Fruit fly (Drosophila melanogaster) whole organism, embryonic: ENCODE data around the gene CG3630.

Source experiments
- CG10147 ChIP-seq: fragments of 200-800 bp; sonication (Bioruptor generic); optimal IDR thresholded peaks from 2 replicates; lab custom pipeline; 2019; ENCODE audit warnings: missing biosample characterization, mild to moderate bottlenecking, missing genetic modification characterization, moderate library complexity
- CG10209 ChIP-seq: fragments of 200-800 bp; sonication (Bioruptor generic); optimal IDR thresholded peaks from 3 replicates; lab custom pipeline; 2017; ENCODE audit warnings: missing biosample characterization, mild to moderate bottlenecking, missing genetic modification characterization, missing genetic modification reagents
- CG1024 ChIP-seq: fragments of 200-800 bp; sonication (Bioruptor generic); IDR thresholded peaks from 2 replicates; pipeline ENCODE4 v1.3.6; 2022; ENCODE audit warnings: missing biosample characterization, missing genetic modification characterization
- CG10462 ChIP-seq: fragments of 200-800 bp; sonication (Bioruptor generic); optimal IDR thresholded peaks from 2 replicates; lab custom pipeline; 2016; ENCODE audit warnings: missing biosample characterization, missing genetic modification characterization
- CG10654 ChIP-seq: fragments of 200-800 bp; sonication (Bioruptor generic); optimal IDR thresholded peaks from 2 replicates; lab custom pipeline; 2016; ENCODE audit warnings: missing biosample characterization, missing genetic modification characterization
- CG11723 ChIP-seq: fragments of 200-800 bp; sonication (Bioruptor generic); optimal IDR thresholded peaks from 2 replicates; lab custom pipeline; 2017; ENCODE audit warnings: missing biosample characterization, mild to moderate bottlenecking, missing genetic modification characterization
- CG12391 ChIP-seq: fragments of 200-800 bp; sonication (Bioruptor generic); optimal IDR thresholded peaks from 3 replicates; lab custom pipeline; 2018; ENCODE audit warnings: missing biosample characterization, mild to moderate bottlenecking, missing genetic modification characterization, moderate library complexity
- CG13894 ChIP-seq: fragments of 200-800 bp; sonication (Bioruptor generic); optimal IDR thresholded peaks from 3 replicates; lab custom pipeline; 2018; ENCODE audit warnings: missing biosample characterization, mild to moderate bottlenecking, missing genetic modification characterization, moderate library complexity
- CG15269 ChIP-seq: fragments of 200-800 bp; sonication (Bioruptor generic); optimal IDR thresholded peaks from 2 replicates; lab custom pipeline; 2018; ENCODE audit warnings: missing biosample characterization, mild to moderate bottlenecking, missing genetic modification characterization, moderate library complexity
- CG16779 ChIP-seq: fragments of 200-800 bp; sonication (Bioruptor generic); IDR thresholded peaks from 2 replicates; pipeline ENCODE4 v1.3.6; 2022; ENCODE audit warnings: missing biosample characterization, missing genetic modification characterization
- CG17328 ChIP-seq: fragments of 200-800 bp; sonication (Bioruptor generic); IDR thresholded peaks from 2 replicates; pipeline ENCODE4 v1.3.6; 2022; ENCODE audit warnings: missing biosample characterization, missing genetic modification characterization
- CG17359 ChIP-seq: fragments of 200-800 bp; sonication (Bioruptor generic); optimal IDR thresholded peaks from 3 replicates; lab custom pipeline; 2018; ENCODE audit warnings: missing biosample characterization, mild to moderate bottlenecking, missing genetic modification characterization, moderate library complexity
- CG1832 ChIP-seq: fragments of 200-800 bp; sonication (Bioruptor generic); optimal IDR thresholded peaks from 2 replicates; lab custom pipeline; 2017; ENCODE audit warnings: missing biosample characterization, mild to moderate bottlenecking, missing genetic modification characterization, inconsistent platforms
- CG18764 ChIP-seq: fragments of 200-800 bp; sonication (Bioruptor generic); optimal IDR thresholded peaks from 3 replicates; lab custom pipeline; 2016; ENCODE audit warnings: missing biosample characterization, missing genetic modification characterization
- CG31388 ChIP-seq: fragments of 200-800 bp; sonication (Bioruptor generic); optimal IDR thresholded peaks from 2 replicates; lab custom pipeline; 2016; ENCODE audit warnings: missing biosample characterization, missing genetic modification characterization
- CG4328 ChIP-seq: fragments of 200-800 bp; sonication (Bioruptor generic); optimal IDR thresholded peaks from 3 replicates; lab custom pipeline; 2017; ENCODE audit warnings: missing biosample characterization, missing genetic modification reagents, missing genetic modification characterization
- CG4424 ChIP-seq: fragments of 200-800 bp; sonication (Bioruptor generic); optimal IDR thresholded peaks from 3 replicates; lab custom pipeline; 2016; ENCODE audit warnings: missing biosample characterization, missing genetic modification characterization
- CG6272 ChIP-seq: fragments of 200-800 bp; sonication (Bioruptor generic); IDR thresholded peaks from 2 replicates; pipeline ENCODE4 v1.3.6; 2022; ENCODE audit warnings: missing biosample characterization, missing genetic modification characterization
- CG6654 ChIP-seq: fragments of 200-800 bp; sonication (Bioruptor generic); optimal IDR thresholded peaks from 2 replicates; lab custom pipeline; 2017; ENCODE audit warnings: missing biosample characterization, mild to moderate bottlenecking, missing genetic modification characterization
- CG6683 ChIP-seq: fragments of 200-800 bp; sonication (Bioruptor generic); optimal IDR thresholded peaks from 2 replicates; lab custom pipeline; 2017; ENCODE audit warnings: missing biosample characterization, mild to moderate bottlenecking, missing genetic modification characterization, missing genetic modification reagents
- CG9215 ChIP-seq: fragments of 200-800 bp; sonication (Bioruptor generic); IDR thresholded peaks from 2 replicates; pipeline ENCODE4 v1.3.6; 2022; ENCODE audit warnings: missing biosample characterization, missing genetic modification characterization
- CG9727 ChIP-seq: fragments of 200-800 bp; sonication (Bioruptor generic); optimal IDR thresholded peaks from 3 replicates; lab custom pipeline; 2017; ENCODE audit warnings: missing biosample characterization, mild to moderate bottlenecking, missing genetic modification characterization
- CTCF ChIP-seq: fragments of 200-800 bp; sonication (Bioruptor generic); optimal IDR thresholded peaks from 2 replicates; lab custom pipeline; 2017; ENCODE audit warnings: missing biosample characterization, mild to moderate bottlenecking, missing genetic modification characterization, moderate library complexity
- D ChIP-seq, 2 experiments: fragments of 200-800 bp in 1 of 2; fragments of >200 bp in 1 of 2; sonication (Bioruptor generic) in 1 of 2; optimal IDR thresholded peaks; 2 replicates in 1 of 2; 3 replicates in 1 of 2; lab custom pipeline; 2017; ENCODE audit warnings: mild to moderate bottlenecking in 1 of 2, missing biosample characterization in 1 of 2, missing genetic modification characterization in 1 of 2, missing genetic modification reagents in 1 of 2
- Dfd ChIP-seq, 2 experiments: fragments of >200 bp; optimal IDR thresholded peaks; 2 replicates each; lab custom pipeline; 2017; ENCODE audit warnings: missing biosample characterization in 2 of 2, missing genetic modification characterization in 2 of 2
- Drgx ChIP-seq: fragments of 200-800 bp; sonication (Bioruptor generic); IDR thresholded peaks from 2 replicates; pipeline ENCODE4 v1.3.6; 2022; ENCODE audit warnings: missing biosample characterization, missing genetic modification characterization
- E2f2 ChIP-seq: fragments of 200-800 bp; sonication (Bioruptor generic); IDR thresholded peaks from 2 replicates; pipeline ENCODE4 v1.3.6; 2022; ENCODE audit warnings: missing biosample characterization, missing genetic modification characterization
- Ets97D ChIP-seq: fragments of 200-800 bp; sonication (Bioruptor generic); optimal IDR thresholded peaks from 3 replicates; lab custom pipeline; 2016; ENCODE audit warnings: missing biosample characterization, missing genetic modification characterization
- H2.0 ChIP-seq: fragments of 200-800 bp; sonication (Bioruptor generic); IDR thresholded peaks from 2 replicates; pipeline ENCODE4 v1.3.6; 2022; ENCODE audit warnings: missing biosample characterization, missing genetic modification characterization
- Hr3 ChIP-seq: fragments of 200-800 bp; sonication (Bioruptor generic); optimal IDR thresholded peaks from 3 replicates; lab custom pipeline; 2016; ENCODE audit warnings: missing biosample characterization, missing genetic modification characterization
- Jarid2 ChIP-seq: fragments of 200-800 bp; sonication (Bioruptor generic); optimal IDR thresholded peaks from 3 replicates; lab custom pipeline; 2017; ENCODE audit warnings: mild to moderate bottlenecking, missing biosample characterization, missing genetic modification reagents, missing genetic modification characterization
- Sox102F ChIP-seq: fragments of 200-800 bp; sonication (Bioruptor generic); optimal IDR thresholded peaks from 2 replicates; lab custom pipeline; 2018; ENCODE audit warnings: missing biosample characterization, mild to moderate bottlenecking, missing genetic modification characterization, moderate library complexity
- TFAM ChIP-seq: fragments of 200-800 bp; sonication (Bioruptor generic); optimal IDR thresholded peaks from 2 replicates; lab custom pipeline; 2017; ENCODE audit warnings: missing biosample characterization, missing genetic modification characterization, inconsistent platforms
- ac ChIP-seq: fragments of 200-800 bp; sonication (Bioruptor generic); optimal IDR thresholded peaks from 3 replicates; lab custom pipeline; 2017; ENCODE audit warnings: missing biosample characterization, mild to moderate bottlenecking, missing genetic modification characterization
- ash1 ChIP-seq: fragments of 200-800 bp; sonication (Bioruptor generic); optimal IDR thresholded peaks from 2 replicates; lab custom pipeline; 2018; ENCODE audit warnings: missing biosample characterization, mild to moderate bottlenecking, missing genetic modification characterization
- bab2 ChIP-seq: fragments of 200-800 bp; sonication (Bioruptor generic); optimal IDR thresholded peaks from 2 replicates; lab custom pipeline; 2016; ENCODE audit warnings: missing biosample characterization, missing genetic modification characterization
- bcd ChIP-seq: fragments of 200-800 bp; sonication (Bioruptor generic); optimal IDR thresholded peaks from 2 replicates; lab custom pipeline; 2017; ENCODE audit warnings: missing biosample characterization, mild to moderate bottlenecking, missing genetic modification characterization
- cas ChIP-seq: fragments of 200-800 bp; sonication (Bioruptor generic); IDR thresholded peaks from 2 replicates; pipeline ENCODE4 v1.3.6; 2022; ENCODE audit warnings: missing biosample characterization, missing genetic modification characterization
- da ChIP-seq: fragments of 200-800 bp; sonication (Bioruptor generic); optimal IDR thresholded peaks from 2 replicates; lab custom pipeline; 2016; ENCODE audit warnings: missing biosample characterization, missing genetic modification characterization
- dimm ChIP-seq: fragments of 200-800 bp; sonication (Bioruptor generic); IDR thresholded peaks from 2 replicates; pipeline ENCODE4 v1.3.6; 2022; ENCODE audit warnings: missing biosample characterization, missing genetic modification characterization
- ems ChIP-seq: fragments of 200-800 bp; sonication (Bioruptor generic); optimal IDR thresholded peaks from 3 replicates; lab custom pipeline; 2016; ENCODE audit warnings: missing biosample characterization, missing genetic modification characterization
- en ChIP-seq: fragments of 200-800 bp; sonication (Bioruptor generic); optimal IDR thresholded peaks from 2 replicates; lab custom pipeline; 2016; ENCODE audit warnings: missing biosample characterization, missing genetic modification characterization
- gce ChIP-seq: fragments of 200-800 bp; sonication (Bioruptor generic); IDR thresholded peaks from 3 replicates; pipeline ENCODE4 v1.3.6; 2022; ENCODE audit warnings: missing biosample characterization, missing genetic modification characterization
- jing ChIP-seq: fragments of 200-800 bp; sonication (Bioruptor generic); optimal IDR thresholded peaks from 2 replicates; lab custom pipeline; 2018; ENCODE audit warnings: missing biosample characterization, mild to moderate bottlenecking, missing genetic modification characterization
- lbe ChIP-seq: fragments of 200-800 bp; sonication (Bioruptor generic); optimal IDR thresholded peaks from 2 replicates; lab custom pipeline; 2016; ENCODE audit warnings: missing biosample characterization, mild to moderate bottlenecking, missing genetic modification characterization
- luna ChIP-seq: fragments of 200-800 bp; sonication (Bioruptor generic); optimal IDR thresholded peaks from 2 replicates; lab custom pipeline; 2016; ENCODE audit warnings: missing biosample characterization, missing genetic modification characterization
- org-1 ChIP-seq: fragments of 200-800 bp; sonication (Bioruptor generic); optimal IDR thresholded peaks from 2 replicates; lab custom pipeline; 2017; ENCODE audit warnings: missing biosample characterization, missing genetic modification characterization
- sens-2 ChIP-seq: fragments of 200-800 bp; sonication (Bioruptor generic); IDR thresholded peaks from 2 replicates; pipeline ENCODE4 v1.3.6; 2022; ENCODE audit warnings: missing biosample characterization, missing genetic modification characterization
- sima ChIP-seq: fragments of 200-800 bp; sonication (Bioruptor generic); optimal IDR thresholded peaks from 2 replicates; lab custom pipeline; 2016; ENCODE audit warnings: missing biosample characterization, missing genetic modification characterization
- tap ChIP-seq: fragments of 200-800 bp; optimal IDR thresholded peaks from 3 replicates; lab custom pipeline; 2019; ENCODE audit warnings: missing biosample characterization, mild to moderate bottlenecking, missing genetic modification characterization, moderate library complexity
- unpg ChIP-seq: fragments of 200-800 bp; sonication (Bioruptor generic); optimal IDR thresholded peaks from 3 replicates; lab custom pipeline; 2018; ENCODE audit warnings: missing biosample characterization, mild to moderate bottlenecking, missing genetic modification characterization, moderate library complexity
- zf30C ChIP-seq: fragments of 200-800 bp; sonication (Bioruptor generic); optimal IDR thresholded peaks from 3 replicates; lab custom pipeline; 2018; ENCODE audit warnings: missing biosample characterization, mild to moderate bottlenecking, missing genetic modification characterization

Gene CG3630

DNA sequence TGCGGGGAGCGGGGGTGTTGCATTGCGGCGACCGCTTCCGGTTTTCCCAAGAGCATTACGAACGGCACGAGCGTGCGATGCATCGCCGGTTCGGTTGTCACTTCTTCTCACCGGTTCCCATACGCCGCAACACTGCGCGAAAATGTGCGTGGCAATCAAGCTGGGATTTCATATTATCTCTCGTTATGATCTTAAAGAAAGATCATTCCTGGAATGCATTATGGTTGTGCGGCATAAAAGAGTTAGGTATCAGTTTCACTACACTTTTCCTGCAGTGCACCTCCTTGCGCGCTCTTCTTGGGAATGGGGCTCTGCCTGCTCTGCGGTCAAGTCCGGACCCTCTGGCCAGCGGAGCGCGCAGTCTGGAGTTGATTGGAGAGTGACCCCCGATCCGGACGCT lies 4.1 kb downstream of the CG3630 start (continued):
- TF ChIP-seq CG4328 (GFP tag; lab: Kevin White, UChicago) (no peak), bcd (GFP tag; lab: Kevin White, UChicago) (peak; percentile 53), cas (GFP tag; lab: Robert Waterston, UW) (no peak), E2f2 (GFP tag; lab: Robert Waterston, UW) (peak; percentile 33; the same call in 1 of the 2 replicates), org-1 (peak; percentile 27), Dfd (GFP tag; optimal IDR thresholded peaks at IDR 0.05; lab: Kevin White, UChicago) (no peak), CG1024 (GFP tag; lab: Robert Waterston, UW) (peak; percentile 47; the same call in 1 of the 2 replicates), zf30C (GFP tag; lab: Kevin White, UChicago) (no peak), CG15269 (tag; lab: Kevin White, UChicago) (no peak), H2.0 (GFP tag; lab: Robert Waterston, UW) (peak; percentile 49), CG9215 (GFP tag; lab: Robert Waterston, UW) (no peak), CG10147 (no peak), CG17328 (GFP tag; lab: Robert Waterston, UW) (peak; percentile 82), bab2 (peak; percentile 40), CG16779 (no peak), D (optimal IDR thresholded peaks at IDR 0.05; lab: Kevin White, UChicago) (no peak), D (GFP tag; optimal IDR thresholded peaks at IDR 0.05; lab: Kevin White, UChicago) (peak; percentile 22), jing (GFP tag; lab: Kevin White, UChicago) (no peak), CG18764 (GFP tag; lab: Kevin White, UChicago) (no peak), CG9727 (no peak), en (GFP tag; lab: Kevin White, UChicago) (no peak), CG6272 (no peak), sima (no peak), CG10209 (GFP tag; lab: Kevin White, UChicago) (no peak), Ets97D (GFP tag; lab: Kevin White, UChicago) (no peak), CG11723 (GFP tag; lab: Kevin White, UChicago) (no peak), CG10462 (GFP tag; lab: Kevin White, UChicago) (no peak), sens-2 (no peak), CG6654 (no peak), TFAM (GFP tag; lab: Kevin White, UChicago) (no peak), gce (GFP tag; lab: Robert Waterston, UW) (no peak), da (GFP tag; lab: Kevin White, UChicago) (no peak), unpg (peak; percentile 40), luna (GFP tag; lab: Kevin White, UChicago) (no peak), ems (no peak), CG12391 (tag; lab: Kevin White, UChicago) (peak; percentile 52), dimm (peak; percentile 43; the same call in 1 of the 2 replicates), lbe (no peak), Hr3 (peak; percentile 42), CTCF (GFP tag; lab: Kevin White, UChicago) (no peak), CG4424 (peak; percentile 47), ac (GFP tag; lab: Kevin White, UChicago) (no peak), CG13894 (tag; lab: Kevin White, UChicago) (no peak), ash1 (GFP tag; lab: Kevin White, UChicago) (no peak), Sox102F (GFP tag; lab: Kevin White, UChicago) (peak; percentile 71), CG1832 (GFP tag; lab: Kevin White, UChicago) (no peak), CG10654 (GFP tag; lab: Kevin White, UChicago) (no peak), CG31388 (GFP tag; lab: Kevin White, UChicago) (no peak), CG17359 (tag; lab: Kevin White, UChicago) (peak; percentile 71), Jarid2 (GFP tag; lab: Kevin White, UChicago) (no peak), Drgx (GFP tag; lab: Robert Waterston, UW) (peak; percentile 81), CG6683 (no peak), tap (peak; percentile 18)
